Worm (Caenorhabditis elegans) whole organism, L3 larva: ENCODE measurements around the gene lbp-4.

Experiments
- R02D3.7 ChIP-seq: fragments of 150-350 bp; optimal IDR thresholded peaks from 2 replicates; lab custom pipeline; 2014; ENCODE audit warnings: missing biosample characterization, missing genetic modification characterization
- ZK546.5 ChIP-seq: sonication (generic microtip); optimal IDR thresholded peaks from 2 replicates; lab custom pipeline; 2017; ENCODE audit warnings: missing biosample characterization, missing genetic modification characterization
- ama-1 ChIP-seq: fragments of 150-350 bp; optimal IDR thresholded peaks from 2 replicates; lab custom pipeline; 2018
- ceh-16 ChIP-seq: sonication (generic microtip); optimal IDR thresholded peaks from 2 replicates; lab custom pipeline; 2017; ENCODE audit warnings: missing biosample characterization, missing genetic modification characterization
- ceh-82 ChIP-seq: fragments of 150-350 bp; optimal IDR thresholded peaks from 2 replicates; lab custom pipeline; 2014; ENCODE audit warnings: missing biosample characterization, missing genetic modification characterization
- ceh-9 ChIP-seq: sonication (generic microtip); optimal IDR thresholded peaks from 2 replicates; lab custom pipeline; 2018; ENCODE audit warnings: missing biosample characterization, missing genetic modification characterization
- daf-12 ChIP-seq: fragments of 150-350 bp; optimal IDR thresholded peaks from 2 replicates; lab custom pipeline; 2014; ENCODE audit warnings: missing biosample characterization, missing genetic modification reagents, missing genetic modification characterization
- egl-27 ChIP-seq: sonication (generic microtip); optimal IDR thresholded peaks from 4 replicates; lab custom pipeline; 2017; ENCODE audit warnings: missing biosample characterization, missing genetic modification reagents, missing genetic modification characterization
- egl-5 ChIP-seq: fragments of 150-350 bp; optimal IDR thresholded peaks from 2 replicates; lab custom pipeline; 2017; ENCODE audit warnings: missing biosample characterization, missing genetic modification reagents, missing genetic modification characterization, inconsistent platforms
- elt-1 ChIP-seq: fragments of 150-350 bp; optimal IDR thresholded peaks from 2 replicates; lab custom pipeline; 2014; ENCODE audit warnings: missing biosample characterization, missing genetic modification characterization
- elt-2 ChIP-seq: sonication (generic microtip); optimal IDR thresholded peaks from 2 replicates; lab custom pipeline; 2016; ENCODE audit warnings: missing genetic modification reagents, mild to moderate bottlenecking, missing genetic modification characterization, missing compliant biosample characterization
- elt-3 ChIP-seq, 3 experiments: fragments of 150-350 bp in 1 of 3; sonication (generic microtip) in 2 of 3; optimal IDR thresholded peaks; 2 replicates in 2 of 3; 4 replicates in 1 of 3; lab custom pipeline; 2014 to 2017; ENCODE audit warnings: missing biosample characterization in 3 of 3, missing genetic modification characterization in 3 of 3
- eor-1 ChIP-seq, 2 experiments: fragments of 150-350 bp; optimal IDR thresholded peaks; 2 replicates each; lab custom pipeline; 2014 to 2018; ENCODE audit warnings: missing biosample characterization in 2 of 2, missing genetic modification characterization in 2 of 2
- fos-1 ChIP-seq: fragments of 150-350 bp; optimal IDR thresholded peaks from 2 replicates; lab custom pipeline; 2014; ENCODE audit warnings: missing biosample characterization, missing genetic modification characterization
- hmg-11 ChIP-seq: sonication (generic microtip); optimal IDR thresholded peaks from 2 replicates; lab custom pipeline; 2016; ENCODE audit warnings: missing genetic modification characterization, missing compliant biosample characterization
- lin-15B ChIP-seq: fragments of 150-350 bp; optimal IDR thresholded peaks from 2 replicates; lab custom pipeline; 2014; ENCODE audit warnings: missing biosample characterization, missing genetic modification characterization
- lin-39 ChIP-seq: fragments of 150-350 bp; optimal IDR thresholded peaks from 2 replicates; lab custom pipeline; 2018; ENCODE audit warnings: missing biosample characterization, missing genetic modification reagents, missing genetic modification characterization
- lsy-12 ChIP-seq: sonication (generic microtip); optimal IDR thresholded peaks from 2 replicates; lab custom pipeline; 2016; ENCODE audit warnings: mild to moderate bottlenecking, missing genetic modification characterization, missing compliant biosample characterization
- mdl-1 ChIP-seq: fragments of 150-350 bp; optimal IDR thresholded peaks from 2 replicates; lab custom pipeline; 2014; ENCODE audit warnings: missing biosample characterization, missing genetic modification characterization
- mml-1 ChIP-seq: fragments of 150-350 bp; sonication (generic microtip); optimal IDR thresholded peaks from 3 replicates; lab custom pipeline; 2014; ENCODE audit warnings: missing biosample characterization, missing genetic modification characterization
- nhr-11 ChIP-seq: fragments of 150-350 bp; optimal IDR thresholded peaks from 2 replicates; lab custom pipeline; 2014; ENCODE audit warnings: missing biosample characterization, missing genetic modification characterization
- nhr-23 ChIP-seq: fragments of 150-350 bp; optimal IDR thresholded peaks from 2 replicates; lab custom pipeline; 2014; ENCODE audit warnings: missing biosample characterization, missing genetic modification reagents, missing genetic modification characterization
- nhr-237 ChIP-seq: fragments of 150-350 bp; optimal IDR thresholded peaks from 2 replicates; lab custom pipeline; 2014; ENCODE audit warnings: missing biosample characterization, missing genetic modification characterization
- nhr-25 ChIP-seq: sonication (generic microtip); optimal IDR thresholded peaks from 2 replicates; lab custom pipeline; 2017; ENCODE audit warnings: missing biosample characterization, missing genetic modification characterization
- nhr-28 ChIP-seq: fragments of 150-350 bp; optimal IDR thresholded peaks from 2 replicates; lab custom pipeline; 2014; ENCODE audit warnings: missing biosample characterization, missing genetic modification characterization
- nhr-43 ChIP-seq: sonication (generic microtip); optimal IDR thresholded peaks from 2 replicates; lab custom pipeline; 2016; ENCODE audit warnings: mild to moderate bottlenecking, missing genetic modification characterization, missing compliant biosample characterization; ENCODE audit not compliant: poor library complexity, severe bottlenecking
- nhr-76 ChIP-seq: fragments of 150-350 bp; sonication (generic microtip); optimal IDR thresholded peaks from 5 replicates; lab custom pipeline; 2014; ENCODE audit warnings: missing biosample characterization, missing genetic modification characterization
- nhr-77 ChIP-seq: fragments of 150-350 bp; optimal IDR thresholded peaks from 2 replicates; lab custom pipeline; 2014; ENCODE audit warnings: missing biosample characterization, missing genetic modification characterization
- pha-4 ChIP-seq: fragments of 150-350 bp; optimal IDR thresholded peaks from 2 replicates; lab custom pipeline; 2014; ENCODE audit warnings: missing biosample characterization, missing genetic modification reagents, missing genetic modification characterization
- pqm-1 ChIP-seq: fragments of 150-350 bp; optimal IDR thresholded peaks from 2 replicates; lab custom pipeline; 2017; ENCODE audit warnings: missing biosample characterization, missing genetic modification characterization, inconsistent platforms
- skn-1 ChIP-seq: fragments of 150-350 bp; optimal IDR thresholded peaks from 2 replicates; lab custom pipeline; 2014; ENCODE audit warnings: missing biosample characterization, missing genetic modification characterization
- snpc-4 ChIP-seq: fragments of 150-350 bp; optimal IDR thresholded peaks from 2 replicates; lab custom pipeline; 2014; ENCODE audit warnings: missing biosample characterization, missing genetic modification characterization
- tbx-2 ChIP-seq: sonication (generic microtip); optimal IDR thresholded peaks from 2 replicates; lab custom pipeline; 2016; ENCODE audit warnings: mild to moderate bottlenecking, missing genetic modification characterization, missing compliant biosample characterization
- unc-39 ChIP-seq: sonication (generic microtip); optimal IDR thresholded peaks from 4 replicates; lab custom pipeline; 2017; ENCODE audit warnings: missing biosample characterization, missing genetic modification characterization
- unc-62 ChIP-seq: fragments of 150-350 bp; sonication (generic microtip); optimal IDR thresholded peaks from 4 replicates; lab custom pipeline; 2014; ENCODE audit warnings: missing biosample characterization, missing genetic modification reagents, missing genetic modification characterization
- ztf-4 ChIP-seq: fragments of 150-350 bp; optimal IDR thresholded peaks from 2 replicates; lab custom pipeline; 2014; ENCODE audit warnings: missing biosample characterization, missing genetic modification characterization

Gene lbp-4

ce11 chrV:7804801-7805163, 15.6 kb upstream of the lbp-4 start, which contains the start of gene xpo-1:
Gene xpo-1, plus strand, starts transcription at chrV:7805064.
- TF ChIP-seq elt-1 (tag; lab: Kevin White, UChicago), result no peak
- no peak for TF ChIP-seq daf-12 (tag; lab: Kevin White, UChicago)
- no peak for TF ChIP-seq skn-1 (tag; lab: Kevin White, UChicago)
- no peak for TF ChIP-seq nhr-11
- TF ChIP-seq nhr-76 (tag; lab: Kevin White, UChicago), result no peak
- TF ChIP-seq fos-1 (tag; lab: Kevin White, UChicago), result no peak
- TF ChIP-seq nhr-25 (tag; lab: Kevin White, UChicago), result no peak
- no peak for TF ChIP-seq snpc-4 (tag; lab: Kevin White, UChicago)
- no peak for TF ChIP-seq R02D3.7
- TF ChIP-seq unc-39 (tag; lab: Kevin White, UChicago), result no peak
- no peak for TF ChIP-seq unc-62
- TF ChIP-seq lsy-12, result no peak
- TF ChIP-seq nhr-28 (tag; lab: Kevin White, UChicago), result no peak

- TF ChIP-seq fos-1 (tag; lab: Kevin White, UChicago) (no peak), ama-1 (lab: Kevin White, UChicago) (peak; percentile 22), lsy-12 (no peak), hmg-11 (tag; lab: Kevin White, UChicago) (no peak)
Observed at ce11 chrV:7806629-7807028, 13.7 kb upstream of the lbp-4 start.

ce11 chrV:7808444-7808843, 11.9 kb upstream of the lbp-4 start:
- TF ChIP-seq ceh-16 (tag; lab: Kevin White, UChicago), result no peak
- no peak for TF ChIP-seq unc-62
- no peak for TF ChIP-seq mml-1 (tag; lab: Kevin White, UChicago)
- no peak for TF ChIP-seq snpc-4 (tag; lab: Kevin White, UChicago)
- TF ChIP-seq tbx-2 (tag; lab: Kevin White, UChicago), result no peak
- TF ChIP-seq ztf-4 (tag; lab: Kevin White, UChicago), result no peak
- TF ChIP-seq nhr-23 (tag; lab: Kevin White, UChicago), result no peak
- no peak for TF ChIP-seq egl-5
- TF ChIP-seq lin-39 (tag; lab: Kevin White, UChicago), result no peak
- TF ChIP-seq egl-27 (tag; lab: Kevin White, UChicago), result no peak
- no peak for TF ChIP-seq ceh-82 (tag; lab: Kevin White, UChicago)
- no peak for TF ChIP-seq R02D3.7
- TF ChIP-seq pha-4, result no peak

ce11 chrV:7809320-7810256, 10.8 kb upstream of the lbp-4 start, which contains the start of gene ZK742.3:
Gene ZK742.3, minus strand, starts transcription at chrV:7809912.
- TF ChIP-seq ZK546.5, result no peak
- TF ChIP-seq egl-5, result no peak
- no peak for TF ChIP-seq nhr-23 (tag; lab: Kevin White, UChicago)
- TF ChIP-seq lin-15B, result no peak
- no peak for TF ChIP-seq daf-12 (tag; lab: Kevin White, UChicago)
- no peak for TF ChIP-seq mdl-1 (tag; lab: Kevin White, UChicago)
- no peak for TF ChIP-seq ama-1 (lab: Kevin White, UChicago)
- no peak for TF ChIP-seq nhr-77 (tag; lab: Kevin White, UChicago)
- no peak for TF ChIP-seq nhr-237 (tag; lab: Kevin White, UChicago)
- no peak for TF ChIP-seq skn-1 (tag; lab: Kevin White, UChicago)
- TF ChIP-seq elt-2, result peak; percentile 59
- no peak for TF ChIP-seq lin-39 (tag; lab: Kevin White, UChicago)
- no peak for TF ChIP-seq unc-62
- TF ChIP-seq ztf-4 (tag; lab: Kevin White, UChicago), result no peak
- TF ChIP-seq pha-4, result peak; percentile 31
- TF ChIP-seq pqm-1 (tag; lab: Kevin White, UChicago), result peak; percentile 57
- no peak for TF ChIP-seq unc-39 (tag; lab: Kevin White, UChicago)
- no peak for TF ChIP-seq ceh-9 (tag; lab: Kevin White, UChicago)
- no peak for TF ChIP-seq nhr-43 (tag; lab: Kevin White, UChicago)
- no peak for TF ChIP-seq elt-3 (tag; optimal IDR thresholded peaks at IDR 0.05; lab: Kevin White, UChicago)
- TF ChIP-seq fos-1 (tag; lab: Kevin White, UChicago), result no peak
- TF ChIP-seq eor-1 (tag; optimal IDR thresholded peaks at IDR 0.05; lab: Kevin White, UChicago), result no peak
- TF ChIP-seq nhr-28 (tag; lab: Kevin White, UChicago), result no peak
- TF ChIP-seq, all 47 proteins: peak for 3
